Fruit fly (Drosophila melanogaster) whole organism, embryonic: ENCODE measurements around the gene Tengl1.

Source experiments
- BEAF-32 ChIP-seq: fragments of 200-800 bp; sonication (Bioruptor generic); optimal IDR thresholded peaks from 3 replicates; lab custom pipeline; 2017; ENCODE audit warnings: missing biosample characterization, missing genetic modification characterization, mild to moderate bottlenecking, moderate library complexity, missing genetic modification reagents
- Bgb ChIP-seq: fragments of 200-800 bp; sonication (Bioruptor generic); IDR thresholded peaks from 2 replicates; pipeline ENCODE4 v1.3.6; 2022; ENCODE audit warnings: missing biosample characterization, missing genetic modification characterization; ENCODE audit not compliant: partially characterized antibody
- CG10462 ChIP-seq: fragments of 200-800 bp; sonication (Bioruptor generic); optimal IDR thresholded peaks from 2 replicates; lab custom pipeline; 2016; ENCODE audit warnings: missing biosample characterization, missing genetic modification characterization
- CG10959 ChIP-seq: fragments of 200-800 bp; sonication (Bioruptor generic); IDR thresholded peaks from 2 replicates; pipeline ENCODE4 v1.3.6; 2022; ENCODE audit warnings: missing biosample characterization, missing genetic modification characterization
- CG11247 ChIP-seq: fragments of 200-800 bp; sonication (Bioruptor generic); IDR thresholded peaks from 2 replicates; pipeline ENCODE4 v1.3.6; 2022; ENCODE audit warnings: missing biosample characterization, missing genetic modification characterization
- CG11504 ChIP-seq: fragments of 200-800 bp; sonication (Bioruptor generic); optimal IDR thresholded peaks from 3 replicates; lab custom pipeline; 2019; ENCODE audit warnings: missing biosample characterization, mild to moderate bottlenecking, missing genetic modification characterization, moderate library complexity
- CG13296 ChIP-seq: fragments of 200-800 bp; sonication (Bioruptor generic); optimal IDR thresholded peaks from 3 replicates; lab custom pipeline; 2018; ENCODE audit warnings: missing biosample characterization, mild to moderate bottlenecking, missing genetic modification characterization
- CG15269 ChIP-seq: fragments of 200-800 bp; sonication (Bioruptor generic); optimal IDR thresholded peaks from 2 replicates; lab custom pipeline; 2018; ENCODE audit warnings: missing biosample characterization, mild to moderate bottlenecking, missing genetic modification characterization, moderate library complexity
- CG1529 ChIP-seq: fragments of 200-800 bp; sonication (Bioruptor generic); optimal IDR thresholded peaks from 3 replicates; lab custom pipeline; 2018; ENCODE audit warnings: missing biosample characterization, missing genetic modification characterization
- CG17829 ChIP-seq: fragments of 200-800 bp; optimal IDR thresholded peaks from 2 replicates; lab custom pipeline; 2019; ENCODE audit warnings: missing biosample characterization, mild to moderate bottlenecking, missing genetic modification characterization, moderate library complexity
- CG17912 ChIP-seq: fragments of 200-800 bp; sonication (Bioruptor generic); optimal IDR thresholded peaks from 2 replicates; lab custom pipeline; 2018; ENCODE audit warnings: missing biosample characterization, mild to moderate bottlenecking, missing genetic modification characterization
- CG2116 ChIP-seq: fragments of 200-800 bp; sonication (Bioruptor generic); optimal IDR thresholded peaks from 3 replicates; lab custom pipeline; 2018; ENCODE audit warnings: missing biosample characterization, mild to moderate bottlenecking, missing genetic modification characterization
- CG2199 ChIP-seq: fragments of 200-800 bp; sonication (Bioruptor generic); IDR thresholded peaks from 3 replicates; pipeline ENCODE4 v1.3.6; 2022; ENCODE audit warnings: missing biosample characterization, missing genetic modification characterization
- CG6765 ChIP-seq: fragments of 200-800 bp; sonication (Bioruptor generic); optimal IDR thresholded peaks from 3 replicates; lab custom pipeline; 2017; ENCODE audit warnings: missing biosample characterization, mild to moderate bottlenecking, missing genetic modification characterization
- CG6813 ChIP-seq: fragments of 200-800 bp; sonication (Bioruptor generic); optimal IDR thresholded peaks from 2 replicates; lab custom pipeline; 2017; ENCODE audit warnings: missing biosample characterization, missing genetic modification characterization, mild to moderate bottlenecking, moderate library complexity, missing genetic modification reagents
- Dip3 ChIP-seq: fragments of 200-800 bp; sonication (Bioruptor generic); optimal IDR thresholded peaks from 3 replicates; lab custom pipeline; 2016; ENCODE audit warnings: missing biosample characterization, missing genetic modification characterization
- Dll ChIP-seq: fragments of 200-800 bp; sonication (Bioruptor generic); IDR thresholded peaks from 4 replicates; pipeline ENCODE4 v1.3.6; 2022; ENCODE audit warnings: missing biosample characterization, missing genetic modification characterization; ENCODE audit not compliant: partially characterized antibody
- Eip74EF ChIP-seq, 2 experiments: fragments of 200-800 bp in 1 of 2; fragments of >200 bp in 1 of 2; sonication (Bioruptor generic) in 1 of 2; optimal IDR thresholded peaks; 2 replicates each; lab custom pipeline; 2017 to 2019; ENCODE audit warnings: missing biosample characterization in 2 of 2, missing genetic modification characterization in 2 of 2, mild to moderate bottlenecking in 1 of 2, moderate library complexity in 1 of 2
- Fer2 ChIP-seq: fragments of 200-800 bp; sonication (Bioruptor generic); optimal IDR thresholded peaks from 2 replicates; lab custom pipeline; 2018; ENCODE audit warnings: missing biosample characterization, mild to moderate bottlenecking, missing genetic modification characterization, moderate library complexity
- H15 ChIP-seq: fragments of 200-800 bp; sonication (Bioruptor generic); IDR thresholded peaks from 3 replicates; pipeline ENCODE4 v1.3.6; 2022; ENCODE audit warnings: missing biosample characterization, missing genetic modification characterization
- HLH54F ChIP-seq: fragments of 200-800 bp; sonication (Bioruptor generic); optimal IDR thresholded peaks from 3 replicates; lab custom pipeline; 2016; ENCODE audit warnings: missing biosample characterization, missing genetic modification characterization
- Jarid2 ChIP-seq: fragments of 200-800 bp; sonication (Bioruptor generic); optimal IDR thresholded peaks from 3 replicates; lab custom pipeline; 2017; ENCODE audit warnings: mild to moderate bottlenecking, missing biosample characterization, missing genetic modification reagents, missing genetic modification characterization
- Lhr ChIP-seq: fragments of 200-800 bp; sonication (Bioruptor generic); optimal IDR thresholded peaks from 3 replicates; lab custom pipeline; 2017; ENCODE audit warnings: mild to moderate bottlenecking, missing biosample characterization, missing genetic modification reagents, missing genetic modification characterization
- NfI ChIP-seq: fragments of 200-800 bp; sonication (Bioruptor generic); optimal IDR thresholded peaks from 3 replicates; lab custom pipeline; 2018; ENCODE audit warnings: missing biosample characterization, mild to moderate bottlenecking, missing genetic modification characterization, moderate library complexity
- Rx ChIP-seq: fragments of 200-800 bp; sonication (Bioruptor generic); IDR thresholded peaks from 2 replicates; pipeline ENCODE4 v1.3.6; 2022; ENCODE audit warnings: missing biosample characterization, missing genetic modification characterization
- Stat92E ChIP-seq, 3 experiments: fragments of >200 bp in 2 of 3; fragments of 200-800 bp in 1 of 3; sonication (Bioruptor generic) in 1 of 3; optimal IDR thresholded peaks; 2 replicates each; lab custom pipeline; 2017 to 2019; ENCODE audit warnings: missing biosample characterization in 3 of 3, missing genetic modification characterization in 3 of 3, mild to moderate bottlenecking in 1 of 3, moderate library complexity in 1 of 3
- ase ChIP-seq: fragments of 200-800 bp; sonication (Bioruptor generic); IDR thresholded peaks from 3 replicates; pipeline ENCODE4 v1.3.6; 2022; ENCODE audit warnings: missing biosample characterization, missing genetic modification characterization
- fd3F ChIP-seq: fragments of 200-800 bp; sonication (Bioruptor generic); optimal IDR thresholded peaks from 2 replicates; lab custom pipeline; 2018; ENCODE audit warnings: missing biosample characterization, mild to moderate bottlenecking, missing genetic modification characterization, moderate library complexity
- fd64A ChIP-seq: fragments of 200-800 bp; sonication (Bioruptor generic); optimal IDR thresholded peaks from 3 replicates; lab custom pipeline; 2018; ENCODE audit warnings: missing biosample characterization, mild to moderate bottlenecking, missing genetic modification characterization
- lbe ChIP-seq: fragments of 200-800 bp; sonication (Bioruptor generic); optimal IDR thresholded peaks from 2 replicates; lab custom pipeline; 2016; ENCODE audit warnings: missing biosample characterization, mild to moderate bottlenecking, missing genetic modification characterization
- mam ChIP-seq: fragments of 200-800 bp; sonication (Bioruptor generic); optimal IDR thresholded peaks from 3 replicates; lab custom pipeline; 2016; ENCODE audit warnings: missing biosample characterization, missing genetic modification characterization
- nerfin-1 ChIP-seq: fragments of 200-800 bp; sonication (Bioruptor generic); optimal IDR thresholded peaks from 3 replicates; lab custom pipeline; 2019; ENCODE audit warnings: missing biosample characterization, mild to moderate bottlenecking, missing genetic modification characterization, moderate library complexity
- onecut ChIP-seq: fragments of 200-800 bp; sonication (Bioruptor generic); IDR thresholded peaks from 2 replicates; pipeline ENCODE4 v1.3.6; 2022; ENCODE audit warnings: missing biosample characterization, missing genetic modification characterization
- sc ChIP-seq, 3 experiments: fragments of >200 bp in 2 of 3; fragments of 200-800 bp in 1 of 3; sonication (Bioruptor generic) in 1 of 3; optimal IDR thresholded peaks; 2 replicates in 2 of 3; 3 replicates in 1 of 3; lab custom pipeline; 2017; ENCODE audit warnings: mild to moderate bottlenecking in 1 of 3, missing biosample characterization in 1 of 3, missing genetic modification characterization in 1 of 3, missing genetic modification reagents in 1 of 3
- sens-2 ChIP-seq: fragments of 200-800 bp; sonication (Bioruptor generic); IDR thresholded peaks from 2 replicates; pipeline ENCODE4 v1.3.6; 2022; ENCODE audit warnings: missing biosample characterization, missing genetic modification characterization
- slp2 ChIP-seq: fragments of 200-800 bp; sonication (Bioruptor generic); optimal IDR thresholded peaks from 2 replicates; lab custom pipeline; 2016; ENCODE audit warnings: missing biosample characterization, missing genetic modification characterization
- so ChIP-seq: fragments of 200-800 bp; sonication (Bioruptor generic); IDR thresholded peaks from 3 replicates; pipeline ENCODE4 v1.3.6; 2022; ENCODE audit warnings: missing biosample characterization, missing genetic modification characterization
- stwl ChIP-seq: fragments of 200-800 bp; sonication (Bioruptor generic); optimal IDR thresholded peaks from 3 replicates; lab custom pipeline; 2018; ENCODE audit warnings: missing biosample characterization, mild to moderate bottlenecking, missing genetic modification characterization, moderate library complexity
- trem ChIP-seq: fragments of 200-800 bp; optimal IDR thresholded peaks from 3 replicates; lab custom pipeline; 2019; ENCODE audit warnings: missing biosample characterization, mild to moderate bottlenecking, missing genetic modification characterization, moderate library complexity
- trh ChIP-seq: fragments of 200-800 bp; sonication (Bioruptor generic); optimal IDR thresholded peaks from 2 replicates; lab custom pipeline; 2016; ENCODE audit warnings: missing biosample characterization, missing genetic modification characterization
- tx ChIP-seq: fragments of 200-800 bp; sonication (Bioruptor generic); optimal IDR thresholded peaks from 2 replicates; lab custom pipeline; 2016; ENCODE audit warnings: missing biosample characterization, missing genetic modification characterization
- unpg ChIP-seq: fragments of 200-800 bp; sonication (Bioruptor generic); optimal IDR thresholded peaks from 3 replicates; lab custom pipeline; 2018; ENCODE audit warnings: missing biosample characterization, mild to moderate bottlenecking, missing genetic modification characterization, moderate library complexity
- z ChIP-seq: fragments of 200-800 bp; sonication (Bioruptor generic); IDR thresholded peaks from 3 replicates; pipeline ENCODE4 v1.3.6; 2022; ENCODE audit warnings: missing biosample characterization, missing genetic modification characterization
- zen2 ChIP-seq: fragments of 200-800 bp; sonication (Bioruptor generic); IDR thresholded peaks from 3 replicates; pipeline ENCODE4 v1.3.6; 2022; ENCODE audit warnings: missing biosample characterization, missing genetic modification characterization; ENCODE audit not compliant: partially characterized antibody
- zf30C ChIP-seq: fragments of 200-800 bp; sonication (Bioruptor generic); optimal IDR thresholded peaks from 3 replicates; lab custom pipeline; 2018; ENCODE audit warnings: missing biosample characterization, mild to moderate bottlenecking, missing genetic modification characterization

The Tengl1 gene

dm6 chr2L:2202853-2203717 lies 37.3 kb downstream of the Tengl1 start (continued):
- TF ChIP-seq CG2116 (GFP tag; lab: Kevin White, UChicago) = no peak
- no peak for TF ChIP-seq Rx (GFP tag; lab: Robert Waterston, UW)
- TF ChIP-seq Lhr (GFP tag; lab: Kevin White, UChicago) = peak; percentile 16
- no peak for TF ChIP-seq CG11247
- no peak for TF ChIP-seq Dip3
- TF ChIP-seq trh = no peak
- TF ChIP-seq trem (tag; lab: Kevin White, UChicago) = no peak
- no peak for TF ChIP-seq nerfin-1
- no peak for TF ChIP-seq HLH54F
- no peak for TF ChIP-seq CG6813
- no peak for TF ChIP-seq sens-2
- no peak for TF ChIP-seq sc (optimal IDR thresholded peaks at IDR 0.05; lab: Kevin White, UChicago)
- TF ChIP-seq sc (GFP tag; optimal IDR thresholded peaks at IDR 0.05; lab: Kevin White, UChicago) = no peak
- no peak for TF ChIP-seq onecut (GFP tag; lab: Robert Waterston, UW)
- no peak for TF ChIP-seq CG17829 (tag; lab: Kevin White, UChicago)
- peak; percentile 75 for TF ChIP-seq z
- TF ChIP-seq zen2 (GFP tag; lab: Robert Waterston, UW) = peak; percentile 77; the same call in 2 of the 3 replicates
- TF ChIP-seq, all 482 proteins: peak for 117

- TF ChIP-seq Eip74EF (GFP tag; optimal IDR thresholded peaks at IDR 0.05; lab: Kevin White, UChicago) (peak in 1 of 2 experiments; percentile 99), tx (GFP tag; lab: Kevin White, UChicago) (peak; percentile 97), Fer2 (tag; lab: Kevin White, UChicago) (peak; percentile 72), CG11504 (tag; lab: Kevin White, UChicago) (peak; percentile 98), CG1529 (GFP tag; lab: Kevin White, UChicago) (peak; percentile 100), fd3F (GFP tag; lab: Kevin White, UChicago) (peak; percentile 76), stwl (tag; lab: Kevin White, UChicago) (peak; percentile 96), so (peak; percentile 99), BEAF-32 (GFP tag; lab: Kevin White, UChicago) (peak; percentile 12), CG6765 (GFP tag; lab: Kevin White, UChicago) (no peak), CG10462 (GFP tag; lab: Kevin White, UChicago) (peak; percentile 99), slp2 (GFP tag; lab: Kevin White, UChicago) (peak; percentile 98), CG13296 (peak; percentile 82), unpg (GFP tag; lab: Kevin White, UChicago) (peak; percentile 99), CG15269 (tag; lab: Kevin White, UChicago) (peak; percentile 96), Dll (GFP tag; lab: Robert Waterston, UW) (peak; percentile 68; the same call in 3 of the 4 replicates), onecut (GFP tag; lab: Robert Waterston, UW) (peak; percentile 97), fd64A (GFP tag; lab: Kevin White, UChicago) (peak; percentile 99), Jarid2 (GFP tag; lab: Kevin White, UChicago) (peak; percentile 90), CG2199 (GFP tag; lab: Robert Waterston, UW) (peak; percentile 99), zf30C (peak; percentile 3), lbe (GFP tag; lab: Kevin White, UChicago) (peak; percentile 99), NfI (GFP tag; lab: Kevin White, UChicago) (peak; percentile 95), Stat92E (GFP tag; optimal IDR thresholded peaks at IDR 0.05; lab: Kevin White, UChicago) (peak in 1 of 3 experiments; percentile 100), mam (peak; percentile 90), ase (GFP tag; lab: Robert Waterston, UW) (peak; percentile 99), Bgb (GFP tag; lab: Robert Waterston, UW) (peak; percentile 34; the same call in 1 of the 2 replicates), CG17912 (GFP tag; lab: Kevin White, UChicago) (peak; percentile 57), CG10959 (GFP tag; lab: Robert Waterston, UW) (peak; percentile 100), H15 (peak; percentile 99)
These were observed 38.2 kb downstream of the Tengl1 start for dm6 chr2L:2202018-2202852.
